Worm (Caenorhabditis elegans) whole organism, midembryonic: Measurements from ENCODE around the gene C50C3.12.

Experiments used
- T22C8.4 ChIP-seq: fragments of 200-800 bp; sonication (Bioruptor generic); IDR thresholded peaks from 2 replicates; pipeline ENCODE4 v1.3.6; 2022; ENCODE audit warnings: missing genetic modification characterization, missing compliant biosample characterization
- cog-1 ChIP-seq: sonication (generic microtip); optimal IDR thresholded peaks from 2 replicates; lab custom pipeline; 2016; ENCODE audit warnings: missing genetic modification characterization, missing compliant biosample characterization
- flt-1 ChIP-seq: fragments of 200-800 bp; sonication (Bioruptor generic); IDR thresholded peaks from 2 replicates; pipeline ENCODE4 v1.3.6; 2022; ENCODE audit warnings: missing genetic modification characterization, missing compliant biosample characterization
- klf-2 ChIP-seq: fragments of 200-800 bp; sonication (Bioruptor generic); conservative IDR thresholded peaks from 2 replicates; pipeline ENCODE4 v1.3.6; 2022; ENCODE audit warnings: missing genetic modification reagents, missing genetic modification characterization, missing compliant biosample characterization
- med-1 ChIP-seq: sonication (generic microtip); optimal IDR thresholded peaks from 2 replicates; lab custom pipeline; 2017; ENCODE audit warnings: missing genetic modification characterization, mild to moderate bottlenecking, missing compliant biosample characterization, antibody characterized with exemption, missing genetic modification reagents; ENCODE audit not compliant: insufficient read depth
- ref-1 ChIP-seq: fragments of 200-800 bp; sonication (Bioruptor generic); conservative IDR thresholded peaks from 2 replicates; pipeline ENCODE4 v1.3.6; 2022; ENCODE audit warnings: missing genetic modification reagents, missing genetic modification characterization, missing compliant biosample characterization
- tab-1 ChIP-seq: fragments of 200-800 bp; sonication (Bioruptor generic); IDR thresholded peaks from 2 replicates; pipeline ENCODE4 v1.3.6; 2022; ENCODE audit warnings: missing genetic modification characterization, missing compliant biosample characterization
- ztf-23 ChIP-seq: fragments of 200-800 bp; sonication (Bioruptor generic); IDR thresholded peaks from 2 replicates; pipeline ENCODE4 v1.3.6; 2022; ENCODE audit warnings: missing genetic modification reagents, missing genetic modification characterization, missing compliant biosample characterization
- ztf-29 ChIP-seq: fragments of 200-800 bp; sonication (Bioruptor generic); IDR thresholded peaks from 2 replicates; pipeline ENCODE4 v1.3.6; 2022; ENCODE audit warnings: missing genetic modification reagents, missing genetic modification characterization, missing compliant biosample characterization

DNA sequence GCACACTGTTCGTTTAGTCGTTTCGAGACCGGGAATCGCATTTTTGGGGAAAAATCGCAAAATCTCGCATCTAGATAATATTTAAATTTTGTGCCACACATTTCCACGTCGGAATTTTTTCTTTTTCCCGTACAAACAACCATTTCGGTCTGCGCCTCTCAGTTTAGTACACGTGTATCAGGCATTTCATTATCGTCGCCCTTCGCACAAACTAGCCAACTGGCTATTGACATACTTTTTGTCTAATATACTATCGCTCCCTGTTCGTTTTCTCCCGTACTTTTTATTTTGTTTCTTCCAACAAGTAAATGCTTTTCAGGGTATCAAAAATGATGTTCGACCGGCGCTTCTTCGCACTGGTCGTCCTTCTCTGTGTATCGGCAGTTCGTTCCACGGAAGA lies 43.0 kb upstream of the C50C3.12 start, which contains the start of gene C14B9.2:
- no peak for TF ChIP-seq flt-1
- TF ChIP-seq T22C8.4 (GFP tag; lab: Robert Waterston, UW), result no peak
- TF ChIP-seq tab-1 (GFP tag; lab: Robert Waterston, UW), result no peak
- TF ChIP-seq ztf-29 (GFP tag; lab: Robert Waterston, UW), result no peak
- no peak for TF ChIP-seq med-1
- no peak for TF ChIP-seq klf-2 (GFP tag; lab: Robert Waterston, UW)
- TF ChIP-seq ztf-23 (GFP tag; lab: Robert Waterston, UW), result no peak
- no peak for TF ChIP-seq ref-1 (GFP tag; lab: Robert Waterston, UW)
- TF ChIP-seq cog-1 (tag; lab: Kevin White, UChicago), result no peak
